Fruit fly (Drosophila melanogaster) Kc167 (cell line): ENCODE results near the gene CG10013.

ENCODE experiments used
- Myc ChIP-seq: fragments of >200 bp; optimal IDR thresholded peaks from 2 replicates; lab custom pipeline; 2017; ENCODE audit warnings: missing external identifiers
- Sin3A ChIP-seq: fragments of >200 bp; optimal IDR thresholded peaks from 2 replicates; lab custom pipeline; 2018; ENCODE audit warnings: missing external identifiers
- h ChIP-seq: fragments of >200 bp; optimal IDR thresholded peaks from 3 replicates; lab custom pipeline; 2018; ENCODE audit warnings: missing external identifiers
- insv ChIP-seq: fragments of >200 bp; optimal IDR thresholded peaks from 3 replicates; lab custom pipeline; 2018; ENCODE audit warnings: missing external identifiers
- ttk ChIP-seq: sonication (Bioruptor generic); optimal IDR thresholded peaks from 2 replicates; lab custom pipeline; 2017; ENCODE audit warnings: missing external identifiers

DNA sequence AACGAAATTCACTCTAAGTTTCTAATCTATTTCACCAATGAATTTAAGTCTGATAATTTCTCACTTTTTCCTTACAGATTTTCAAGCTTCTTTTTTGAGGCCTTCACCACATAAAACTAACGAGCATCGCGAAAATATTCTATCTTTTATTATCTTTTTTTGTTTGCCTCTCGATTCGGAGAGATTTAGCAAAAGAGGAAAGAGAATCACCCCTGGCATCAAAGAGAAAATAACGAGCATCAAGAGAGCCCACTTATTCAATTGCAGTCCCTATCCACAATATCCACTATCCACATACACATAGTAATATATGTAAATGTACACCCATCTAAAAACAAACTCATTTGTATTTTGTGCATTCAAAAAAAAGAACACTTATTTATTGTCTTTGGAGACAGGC, 44.1 kb downstream of the CG10013 start, which contains the start of gene GstD9:
- no peak for TF ChIP-seq insv
- no peak for TF ChIP-seq h (lab: Kevin White, UChicago)
- no peak for TF ChIP-seq Sin3A (lab: Kevin White, UChicago)
- TF ChIP-seq ttk (lab: Kevin White, UChicago): no peak
- TF ChIP-seq Myc: no peak
